Fruit fly (Drosophila melanogaster) whole organism, prepupa: ENCODE measurements around the gene CG4116.

Source experiments
- CG15336 ChIP-seq: fragments of 200-800 bp; sonication (Bioruptor generic); IDR thresholded peaks from 2 replicates; pipeline ENCODE4 v1.3.6; 2022; ENCODE audit warnings: missing biosample characterization, missing genetic modification characterization
- Lpt ChIP-seq: fragments of 200-800 bp; sonication (Bioruptor generic); optimal IDR thresholded peaks from 3 replicates; lab custom pipeline; 2016; ENCODE audit warnings: missing biosample characterization, missing genetic modification characterization
- net ChIP-seq: fragments of 200-800 bp; sonication (Bioruptor generic); optimal IDR thresholded peaks from 3 replicates; lab custom pipeline; 2016; ENCODE audit warnings: missing biosample characterization, missing genetic modification characterization

dm6 chrX:3049870-3050269 lies 17.5 kb downstream of the CG4116 start:
- TF ChIP-seq CG15336 (GFP tag; lab: Robert Waterston, UW) (no peak), net (GFP tag; lab: Kevin White, UChicago) (no peak), Lpt (no peak)
